Worm (Caenorhabditis elegans) whole organism, L2 larva: ENCODE data around the gene T28D9.4.
A peak's percentile ranks its signal among the peaks of the same experiment; 100 is the strongest.

Source experiments
- C34F6.9 ChIP-seq: fragments of 150-350 bp; optimal IDR thresholded peaks from 2 replicates; lab custom pipeline; 2014; ENCODE audit warnings: missing biosample characterization, missing genetic modification characterization
- F13H6.1 ChIP-seq: sonication (generic microtip); optimal IDR thresholded peaks from 2 replicates; lab custom pipeline; 2016; ENCODE audit warnings: missing genetic modification characterization, missing compliant biosample characterization
- R02D3.7 ChIP-seq: fragments of 150-350 bp; optimal IDR thresholded peaks from 2 replicates; lab custom pipeline; 2014; ENCODE audit warnings: missing biosample characterization, missing genetic modification characterization
- Y55F3AM.14 ChIP-seq: fragments of 200-800 bp; sonication (Bioruptor generic); optimal IDR thresholded peaks from 2 replicates; lab custom pipeline; 2018; ENCODE audit warnings: mild to moderate bottlenecking, missing genetic modification characterization, missing compliant biosample characterization
- aly-2 ChIP-seq: fragments of 150-350 bp; optimal IDR thresholded peaks from 2 replicates; lab custom pipeline; 2014; ENCODE audit warnings: missing biosample characterization, missing genetic modification characterization
- blmp-1 ChIP-seq: sonication (generic microtip); optimal IDR thresholded peaks from 2 replicates; lab custom pipeline; 2017; ENCODE audit warnings: missing genetic modification characterization, mild to moderate bottlenecking, missing compliant biosample characterization, antibody characterized with exemption, moderate library complexity; ENCODE audit not compliant: insufficient read depth
- ceh-16 ChIP-seq: fragments of 150-350 bp; optimal IDR thresholded peaks from 2 replicates; lab custom pipeline; 2014; ENCODE audit warnings: missing biosample characterization, missing genetic modification characterization
- crh-2 ChIP-seq: sonication (generic microtip); optimal IDR thresholded peaks from 2 replicates; lab custom pipeline; 2017; ENCODE audit warnings: missing biosample characterization, missing genetic modification characterization
- dmd-4 ChIP-seq: sonication (generic microtip); optimal IDR thresholded peaks from 2 replicates; lab custom pipeline; 2017; ENCODE audit warnings: missing biosample characterization, missing genetic modification characterization
- elt-1 ChIP-seq: fragments of 150-350 bp; optimal IDR thresholded peaks from 2 replicates; lab custom pipeline; 2014; ENCODE audit warnings: missing biosample characterization, missing genetic modification characterization
- elt-3 ChIP-seq: sonication (generic microtip); optimal IDR thresholded peaks from 2 replicates; lab custom pipeline; 2017; ENCODE audit warnings: missing biosample characterization, missing genetic modification characterization
- fos-1 ChIP-seq: fragments of 150-350 bp; optimal IDR thresholded peaks from 2 replicates; lab custom pipeline; 2014; ENCODE audit warnings: missing biosample characterization, missing genetic modification characterization
- gmeb-1 ChIP-seq: fragments of 150-350 bp; optimal IDR thresholded peaks from 2 replicates; lab custom pipeline; 2014; ENCODE audit warnings: missing biosample characterization, missing genetic modification characterization
- lin-11 ChIP-seq: fragments of 150-350 bp; sonication (generic microtip); optimal IDR thresholded peaks from 2 replicates; lab custom pipeline; 2014; ENCODE audit warnings: missing biosample characterization, missing genetic modification characterization, inconsistent platforms, mixed read lengths
- lin-13 ChIP-seq: fragments of 150-350 bp; optimal IDR thresholded peaks from 2 replicates; lab custom pipeline; 2014; ENCODE audit warnings: missing biosample characterization, missing genetic modification reagents, missing genetic modification characterization
- lin-39 ChIP-seq: fragments of 150-350 bp; optimal IDR thresholded peaks from 2 replicates; lab custom pipeline; 2014; ENCODE audit warnings: missing biosample characterization, missing genetic modification reagents, missing genetic modification characterization
- lsy-2 ChIP-seq, 2 experiments: fragments of 150-350 bp in 1 of 2; sonication (generic microtip) in 1 of 2; optimal IDR thresholded peaks; 2 replicates each; lab custom pipeline; 2014 to 2017; ENCODE audit warnings: missing biosample characterization in 2 of 2, missing genetic modification characterization in 2 of 2
- mbf-1 ChIP-seq: sonication (generic microtip); optimal IDR thresholded peaks from 2 replicates; lab custom pipeline; 2017; ENCODE audit warnings: missing biosample characterization, missing genetic modification characterization
- nhr-10 ChIP-seq: sonication (generic microtip); optimal IDR thresholded peaks from 2 replicates; lab custom pipeline; 2017; ENCODE audit warnings: missing biosample characterization, missing genetic modification characterization
- nhr-12 ChIP-seq: fragments of 150-350 bp; optimal IDR thresholded peaks from 2 replicates; lab custom pipeline; 2014; ENCODE audit warnings: missing biosample characterization, missing genetic modification characterization
- nhr-129 ChIP-seq: fragments of 150-350 bp; optimal IDR thresholded peaks from 2 replicates; lab custom pipeline; 2014; ENCODE audit warnings: missing biosample characterization, missing genetic modification characterization
- nhr-237 ChIP-seq: fragments of 150-350 bp; optimal IDR thresholded peaks from 2 replicates; lab custom pipeline; 2014; ENCODE audit warnings: missing biosample characterization, missing genetic modification characterization
- nhr-6 ChIP-seq: fragments of 150-350 bp; optimal IDR thresholded peaks from 2 replicates; lab custom pipeline; 2014; ENCODE audit warnings: missing biosample characterization, missing genetic modification characterization
- nhr-77 ChIP-seq: fragments of 150-350 bp; optimal IDR thresholded peaks from 2 replicates; lab custom pipeline; 2014; ENCODE audit warnings: missing biosample characterization, missing genetic modification characterization
- peb-1 ChIP-seq: fragments of 150-350 bp; optimal IDR thresholded peaks from 2 replicates; lab custom pipeline; 2014; ENCODE audit warnings: missing biosample characterization, missing genetic modification characterization
- sem-4 ChIP-seq: fragments of 150-350 bp; optimal IDR thresholded peaks from 2 replicates; lab custom pipeline; 2014; ENCODE audit warnings: missing biosample characterization, missing genetic modification reagents, missing genetic modification characterization
- skn-1 ChIP-seq: sonication (generic microtip); optimal IDR thresholded peaks from 2 replicates; lab custom pipeline; 2017; ENCODE audit warnings: missing biosample characterization, missing genetic modification characterization
- sma-3 ChIP-seq: sonication (generic microtip); optimal IDR thresholded peaks from 2 replicates; lab custom pipeline; 2016; ENCODE audit warnings: missing genetic modification reagents, missing genetic modification characterization, missing compliant biosample characterization
- snpc-4 ChIP-seq: fragments of 150-350 bp; optimal IDR thresholded peaks from 2 replicates; lab custom pipeline; 2014; ENCODE audit warnings: missing biosample characterization, missing genetic modification characterization
- unc-39 ChIP-seq: fragments of 150-350 bp; optimal IDR thresholded peaks from 2 replicates; lab custom pipeline; 2014; ENCODE audit warnings: missing biosample characterization, missing genetic modification characterization
- unc-55 ChIP-seq: fragments of 150-350 bp; sonication (generic microtip); optimal IDR thresholded peaks from 3 replicates; lab custom pipeline; 2014; ENCODE audit warnings: missing biosample characterization, missing genetic modification reagents, missing genetic modification characterization
- unc-62 ChIP-seq: fragments of 150-350 bp; optimal IDR thresholded peaks from 2 replicates; lab custom pipeline; 2014; ENCODE audit warnings: missing biosample characterization, missing genetic modification reagents, missing genetic modification characterization
- zag-1 ChIP-seq: fragments of 150-350 bp; optimal IDR thresholded peaks from 2 replicates; lab custom pipeline; 2014; ENCODE audit warnings: missing biosample characterization, missing genetic modification characterization
- ztf-11 ChIP-seq: sonication (generic microtip); optimal IDR thresholded peaks from 2 replicates; lab custom pipeline; 2017; ENCODE audit warnings: missing biosample characterization, missing genetic modification characterization
- ztf-4 ChIP-seq: fragments of 150-350 bp; optimal IDR thresholded peaks from 2 replicates; lab custom pipeline; 2014; ENCODE audit warnings: missing biosample characterization, missing genetic modification characterization

The T28D9.4 gene

DNA sequence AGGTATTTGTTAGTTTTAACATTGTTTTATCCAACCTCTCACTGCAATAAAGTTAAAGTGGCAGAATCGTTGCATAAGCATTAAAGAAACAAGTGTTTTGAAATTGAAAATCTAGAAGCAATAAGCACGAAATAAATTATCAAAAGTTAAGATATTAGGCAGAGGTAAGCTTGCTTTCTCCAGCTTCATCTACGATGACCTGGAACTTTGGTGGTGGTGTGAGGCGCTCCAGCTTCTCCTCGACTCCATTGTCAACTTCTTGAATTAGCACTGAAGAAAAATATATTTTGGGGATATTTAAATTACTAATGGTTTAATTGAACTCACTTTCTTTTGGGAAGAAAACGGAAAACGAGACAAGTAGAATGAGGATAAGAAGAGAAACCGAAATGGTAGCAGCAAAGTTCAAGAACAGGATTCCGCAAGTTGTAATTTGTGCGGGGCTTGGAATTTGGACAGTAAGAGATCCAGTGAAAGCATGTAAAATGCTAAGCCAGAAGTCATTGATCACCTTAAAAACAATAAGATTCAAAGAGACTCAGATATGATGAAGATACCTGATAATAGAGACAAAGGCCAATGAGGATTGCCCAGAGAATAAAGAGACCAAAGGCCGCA is 17.1 kb downstream of the T28D9.4 start:
- TF ChIP-seq fos-1 (no peak), dmd-4 (tag; lab: Kevin White, UChicago) (no peak), lin-39 (no peak), unc-62 (GFP tag; lab: Kevin White, UChicago) (no peak), nhr-129 (no peak), nhr-237 (no peak), elt-1 (tag; lab: Kevin White, UChicago) (no peak), Y55F3AM.14 (GFP tag; lab: Kevin White, UChicago) (no peak), peb-1 (tag; lab: Kevin White, UChicago) (no peak), lsy-2 (tag; optimal IDR thresholded peaks at IDR 0.05; lab: Kevin White, UChicago) (no peak)

DNA sequence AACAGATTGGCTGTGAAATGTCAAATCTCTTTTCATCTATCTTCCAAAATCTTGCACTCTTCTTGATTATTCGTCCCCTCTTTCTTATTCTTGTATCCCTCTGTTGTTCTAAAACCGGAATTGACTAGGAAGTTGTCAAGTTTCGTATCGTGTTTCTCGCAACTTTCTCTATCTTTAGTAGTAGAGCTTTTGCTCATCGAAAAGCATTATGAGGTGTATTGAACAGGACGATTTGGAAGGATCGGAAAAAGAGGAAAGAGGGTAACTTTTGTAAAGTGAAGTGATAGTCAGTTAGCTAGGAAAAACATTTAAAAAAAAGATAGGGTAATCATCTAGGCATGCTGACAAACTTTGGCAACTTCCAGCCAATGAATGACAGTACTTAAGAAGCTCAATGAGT is 19.7 kb downstream of the T28D9.4 start:
- no peak for TF ChIP-seq nhr-237
- TF ChIP-seq blmp-1 (tag; lab: Kevin White, UChicago), result no peak
- no peak for TF ChIP-seq unc-62 (GFP tag; lab: Kevin White, UChicago)
- no peak for TF ChIP-seq skn-1
- no peak for TF ChIP-seq snpc-4 (tag; lab: Kevin White, UChicago)
- no peak for TF ChIP-seq fos-1
- TF ChIP-seq nhr-6 (tag; lab: Kevin White, UChicago), result no peak
- TF ChIP-seq nhr-12, result no peak
- no peak for TF ChIP-seq F13H6.1 (tag; lab: Kevin White, UChicago)
- TF ChIP-seq ceh-16 (tag; lab: Kevin White, UChicago), result no peak
- no peak for TF ChIP-seq unc-55 (GFP tag; lab: Kevin White, UChicago)
- TF ChIP-seq dmd-4 (tag; lab: Kevin White, UChicago), result no peak

DNA sequence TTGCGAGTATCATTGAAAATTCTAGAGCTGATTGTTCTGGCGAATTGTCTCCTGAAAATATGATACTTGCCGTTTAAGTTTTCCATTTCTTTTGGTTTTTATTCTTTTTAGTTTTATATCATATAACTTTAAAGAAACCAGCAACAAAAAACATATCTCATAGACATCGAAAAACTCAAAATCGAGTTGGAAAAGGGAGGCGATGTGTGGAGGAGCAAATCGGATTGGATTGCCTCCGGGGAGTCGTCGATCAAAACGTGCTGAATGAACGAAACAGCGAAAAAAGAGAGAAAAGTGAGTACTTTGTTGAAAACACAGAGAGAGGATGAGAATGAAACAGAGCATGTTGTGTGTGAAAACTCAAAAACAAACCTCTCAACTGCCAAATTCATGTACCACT is 20.4 kb downstream of the T28D9.4 start:
- TF ChIP-seq zag-1 (tag; lab: Kevin White, UChicago), result no peak
- no peak for TF ChIP-seq lin-11 (tag; lab: Kevin White, UChicago)
- TF ChIP-seq lsy-2 (tag; optimal IDR thresholded peaks at IDR 0.05; lab: Kevin White, UChicago), result peak in 1 of 2 experiments; percentile 22
- TF ChIP-seq ztf-4, result no peak
- no peak for TF ChIP-seq nhr-77
- TF ChIP-seq nhr-12, result no peak

DNA sequence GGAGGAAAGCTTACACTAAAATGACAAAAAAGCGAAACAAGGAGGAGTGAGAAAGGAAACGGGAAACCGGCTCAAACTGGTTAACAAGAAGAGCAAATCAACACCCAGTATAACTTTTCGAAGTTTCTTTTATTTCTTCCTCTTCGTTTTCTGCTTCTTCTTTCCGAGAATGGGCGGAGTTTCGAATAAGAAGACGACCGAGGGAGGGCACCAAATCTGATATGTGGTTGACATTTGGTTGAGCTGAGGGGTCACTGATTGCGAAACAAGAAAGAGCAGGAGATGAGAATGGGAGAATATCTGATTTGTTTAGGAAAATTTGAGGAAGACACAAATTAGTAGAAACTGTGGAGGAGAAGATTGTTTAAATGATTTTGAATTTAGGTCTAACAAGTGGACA is 21.9 kb downstream of the T28D9.4 start:
- TF ChIP-seq zag-1 (tag; lab: Kevin White, UChicago), result peak; percentile 10
- TF ChIP-seq sem-4 (tag; lab: Kevin White, UChicago), result peak; percentile 37
- TF ChIP-seq mbf-1 (tag; lab: Kevin White, UChicago), result no peak
- no peak for TF ChIP-seq gmeb-1 (tag; lab: Kevin White, UChicago)

DNA sequence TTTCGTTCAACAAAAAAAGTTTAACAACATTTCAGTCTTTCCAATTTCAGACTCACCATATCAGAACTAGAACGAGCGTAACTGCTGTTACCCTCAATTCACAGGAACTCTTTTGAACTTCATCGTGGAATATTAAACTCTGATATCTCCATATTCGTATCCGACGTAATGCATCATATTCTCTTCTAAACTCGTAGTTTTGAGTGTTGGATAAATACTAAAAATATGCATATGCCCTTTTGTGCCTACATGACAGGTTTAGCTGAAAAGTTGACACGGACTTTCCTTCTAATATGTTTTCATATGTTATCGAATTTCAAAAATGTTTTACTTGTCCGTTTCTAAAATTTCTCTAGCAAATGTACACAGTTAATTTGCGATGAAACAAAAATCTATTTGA is 22.3 kb downstream of the T28D9.4 start, which contains the start of gene twk-49:
Gene twk-49, minus strand, starts transcription at position 101 of the 400 bp plus-strand sequence.
- no peak for TF ChIP-seq peb-1 (tag; lab: Kevin White, UChicago)
- no peak for TF ChIP-seq aly-2 (tag; lab: Kevin White, UChicago)
- no peak for TF ChIP-seq ztf-4
- TF ChIP-seq sma-3 (GFP tag; lab: Kevin White, UChicago), result no peak
- TF ChIP-seq Y55F3AM.14 (GFP tag; lab: Kevin White, UChicago), result no peak
- TF ChIP-seq fos-1, result no peak
- TF ChIP-seq snpc-4 (tag; lab: Kevin White, UChicago), result no peak
- TF ChIP-seq blmp-1 (tag; lab: Kevin White, UChicago), result no peak
- no peak for TF ChIP-seq ztf-11
- no peak for TF ChIP-seq elt-3
- TF ChIP-seq R02D3.7 (tag; lab: Kevin White, UChicago), result no peak
- TF ChIP-seq nhr-77, result no peak
- TF ChIP-seq elt-1 (tag; lab: Kevin White, UChicago), result no peak
- TF ChIP-seq crh-2 (tag; lab: Kevin White, UChicago), result no peak
- TF ChIP-seq lin-13 (GFP tag; lab: Kevin White, UChicago), result no peak
- no peak for TF ChIP-seq nhr-10 (tag; lab: Kevin White, UChicago)
- no peak for TF ChIP-seq C34F6.9
- no peak for TF ChIP-seq unc-39 (tag; lab: Kevin White, UChicago)
- TF ChIP-seq, all 48 proteins: peak for 0
